Worm (Caenorhabditis elegans): ENCODE results near the gene F15H10.5.

DNA sequence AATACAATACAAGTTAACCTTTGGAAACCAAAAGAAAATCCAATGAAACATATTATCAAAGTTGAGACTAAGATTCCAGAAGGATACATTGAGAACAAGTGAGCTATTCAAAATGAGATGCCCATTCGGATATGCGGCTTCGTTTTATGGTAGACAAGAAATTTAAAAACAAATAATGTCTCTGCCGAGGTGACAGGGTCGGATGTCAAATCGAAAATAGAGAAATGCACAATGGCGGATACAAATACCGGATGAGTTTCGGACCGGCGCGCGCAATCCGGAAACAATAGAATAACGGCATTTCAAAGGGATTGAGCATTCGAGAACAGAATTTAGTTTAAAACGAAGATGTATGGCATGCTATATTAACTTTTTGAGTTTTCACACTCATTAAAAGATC, 44.4 kb upstream of the F15H10.5 start, which contains the start of gene F22E12.3:
- TF ChIP-seq W03F9.2 (tag; optimal IDR thresholded peaks at IDR 0.05) (no peak), him-1 (tag; optimal IDR thresholded peaks at IDR 0.05) (no peak), dao-5 (tag; optimal IDR thresholded peaks at IDR 0.05) (no peak)

All from whole organism, L4/young adult.